Fruit fly (Drosophila melanogaster) whole organism, larva: Measurements from ENCODE around the gene ATPsynE.
A peak's percentile ranks its signal among the peaks of the same experiment; 100 is the strongest.

Experiments
- noc ChIP-seq: fragments of 200-800 bp; sonication (Bioruptor generic); optimal IDR thresholded peaks from 3 replicates; lab custom pipeline; 2019; ENCODE audit warnings: missing biosample characterization, mild to moderate bottlenecking, missing genetic modification characterization, moderate library complexity

ATPsynE gene

DNA sequence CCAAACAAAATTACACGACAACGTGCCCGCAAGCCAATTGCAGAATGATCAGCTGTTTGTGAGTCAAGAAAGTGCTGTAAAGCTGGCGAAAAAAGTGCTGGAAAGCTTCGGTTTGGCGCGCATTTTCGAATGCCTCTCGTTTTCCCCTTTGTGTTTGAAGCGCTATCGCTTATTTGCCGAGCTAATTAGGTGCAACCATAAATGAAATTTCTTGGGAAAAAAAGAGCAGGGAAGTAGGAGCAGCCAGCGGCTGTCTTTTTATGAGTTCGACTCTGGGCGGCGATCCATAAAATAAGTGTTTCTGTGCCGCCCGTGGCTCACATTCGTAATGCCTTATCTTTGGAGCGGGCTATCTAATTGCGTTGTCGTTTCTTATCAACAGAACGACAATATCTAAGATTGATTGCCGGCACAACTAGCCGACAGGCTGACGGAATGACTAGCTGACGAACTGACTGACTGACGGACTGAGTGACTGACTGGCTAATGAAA is 35.0 kb downstream of the ATPsynE start, which contains the start of gene Dnaaf5:
Dnaaf5 (minus strand) TSS at position 46 of the 492 bp plus-strand sequence.
- peak; percentile 65 for TF ChIP-seq noc (tag; lab: Kevin White, UChicago)

DNA sequence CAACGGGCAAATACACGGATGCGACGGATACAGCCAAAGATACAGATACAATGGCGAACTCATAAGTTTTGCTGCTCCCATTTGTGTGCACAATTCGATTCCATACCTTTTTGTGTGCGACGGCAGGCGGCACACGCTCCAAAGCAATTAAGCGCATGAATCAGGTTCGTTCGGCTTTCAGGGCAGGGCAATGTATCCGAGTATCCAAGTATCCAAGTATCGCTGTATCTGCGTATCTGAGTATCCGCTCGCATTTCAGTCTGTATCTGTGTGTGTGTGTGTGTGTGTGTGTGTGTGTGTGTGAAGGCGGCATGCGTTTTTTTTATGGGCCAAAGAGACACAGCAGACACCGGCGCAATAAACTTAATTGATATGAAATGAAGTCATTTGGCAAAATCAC is 36.4 kb downstream of the ATPsynE start:
- no peak for TF ChIP-seq noc (tag; lab: Kevin White, UChicago)

DNA sequence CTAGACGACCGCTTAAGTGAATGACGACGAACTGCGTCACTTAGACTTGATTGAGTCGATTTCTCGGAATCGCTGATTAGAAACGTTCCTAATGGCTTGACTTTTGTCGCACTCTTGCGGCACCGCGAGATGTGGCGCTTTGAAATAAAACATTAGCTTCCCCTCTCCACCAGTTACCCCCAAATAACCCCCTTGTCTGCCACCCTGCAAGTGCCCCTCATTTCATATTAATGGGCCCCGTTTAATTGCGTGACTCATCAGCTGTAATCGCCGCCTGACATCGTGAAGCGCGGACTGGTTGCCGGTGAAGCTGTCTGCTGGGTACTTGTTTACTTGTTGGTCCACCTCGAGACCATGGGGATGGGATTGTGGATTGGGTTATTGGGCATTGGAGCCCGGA is 37.4 kb downstream of the ATPsynE start:
- TF ChIP-seq noc (tag; lab: Kevin White, UChicago): no peak

- no peak for TF ChIP-seq noc (tag; lab: Kevin White, UChicago)
Observed at dm6 chr3R:14365918-14366317, 39.2 kb downstream of the ATPsynE start.

DNA sequence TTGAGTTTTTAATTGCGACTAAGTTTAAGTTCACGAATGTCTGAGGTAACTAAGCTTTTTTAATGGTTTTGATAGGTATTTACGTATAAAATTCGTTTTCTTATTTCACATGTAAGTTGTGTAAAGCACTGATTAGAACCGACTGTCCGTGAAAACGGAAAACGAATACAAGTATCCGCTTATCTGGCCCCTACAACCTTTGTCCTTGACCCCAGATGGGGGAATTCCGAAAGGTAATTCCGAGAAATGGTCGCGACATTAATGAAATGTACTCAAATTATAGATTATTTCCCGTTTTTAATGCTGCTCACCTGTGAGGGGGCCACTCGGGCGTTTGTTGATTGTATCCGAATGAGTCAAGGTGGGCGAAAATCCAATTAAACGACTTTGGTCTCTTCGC is 40.1 kb downstream of the ATPsynE start:
- no peak for TF ChIP-seq noc (tag; lab: Kevin White, UChicago)

- TF ChIP-seq noc (tag; lab: Kevin White, UChicago): peak; percentile 6
Observed at dm6 chr3R:14369481-14370198, 42.9 kb downstream of the ATPsynE start.

- TF ChIP-seq noc (tag; lab: Kevin White, UChicago): no peak
Observed at dm6 chr3R:14370199-14370933, 43.6 kb downstream of the ATPsynE start.

- no peak for TF ChIP-seq noc (tag; lab: Kevin White, UChicago)
Observed at dm6 chr3R:14371133-14371676, 44.5 kb downstream of the ATPsynE start.

DNA sequence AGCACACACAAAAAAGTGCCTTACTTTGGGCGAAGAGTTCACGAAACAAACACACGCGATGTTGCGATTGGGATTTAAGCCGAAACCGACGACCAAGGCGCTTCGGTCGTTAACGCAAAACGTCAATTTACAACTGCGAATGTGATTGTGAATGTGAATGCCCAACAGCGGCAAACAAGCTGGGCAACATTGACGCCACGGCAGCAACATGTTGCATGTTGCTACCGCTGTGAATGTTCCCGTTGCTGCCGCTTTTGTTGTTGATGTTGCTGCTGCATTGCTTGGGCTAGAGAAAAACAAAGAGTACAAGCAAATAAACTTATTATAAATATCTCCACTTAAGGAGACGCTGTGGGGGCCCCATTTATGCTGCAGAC is 46.1 kb downstream of the ATPsynE start, which contains the start of gene NK7.1:
NK7.1 (minus strand) TSS at position 137 of the 377 bp plus-strand sequence.
- no peak for TF ChIP-seq noc (tag; lab: Kevin White, UChicago)

DNA sequence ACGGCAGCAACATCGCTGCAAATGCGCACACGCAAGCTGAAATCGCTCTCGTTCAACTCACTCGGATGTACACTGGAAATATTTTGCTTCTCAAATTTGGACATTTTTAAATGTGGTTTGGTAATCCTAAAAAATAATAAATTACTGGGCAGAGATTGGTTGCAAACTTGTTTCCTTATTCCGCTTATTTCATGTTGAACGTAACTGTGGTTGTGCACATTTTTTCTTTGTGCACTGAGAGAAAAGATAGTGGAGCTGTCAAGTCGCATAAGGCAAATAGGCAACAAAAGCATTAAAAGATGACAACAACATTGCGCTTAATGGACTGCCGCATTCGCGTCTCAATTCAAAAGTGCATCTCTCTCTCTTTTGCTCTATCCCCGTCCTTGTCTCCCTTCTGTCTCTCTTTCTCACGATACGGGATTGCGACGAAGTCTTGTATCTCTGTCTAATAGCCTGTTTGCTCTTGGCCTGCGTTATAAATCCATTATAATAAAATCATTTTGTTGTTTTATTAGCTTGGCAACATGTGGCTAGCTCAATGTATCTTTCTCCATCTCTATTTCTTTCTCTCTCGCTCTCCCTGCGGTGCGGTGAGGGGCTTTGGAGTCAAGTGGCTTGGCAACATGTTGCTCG is 46.6 kb downstream of the ATPsynE start:
- TF ChIP-seq noc (tag; lab: Kevin White, UChicago): peak; percentile 49

- TF ChIP-seq noc (tag; lab: Kevin White, UChicago): no peak
Observed at dm6 chr3R:14373828-14374217, 47.1 kb downstream of the ATPsynE start.
